Fruit fly (Drosophila melanogaster): ENCODE measurements around the gene CG7341.

CG7341 gene

DNA sequence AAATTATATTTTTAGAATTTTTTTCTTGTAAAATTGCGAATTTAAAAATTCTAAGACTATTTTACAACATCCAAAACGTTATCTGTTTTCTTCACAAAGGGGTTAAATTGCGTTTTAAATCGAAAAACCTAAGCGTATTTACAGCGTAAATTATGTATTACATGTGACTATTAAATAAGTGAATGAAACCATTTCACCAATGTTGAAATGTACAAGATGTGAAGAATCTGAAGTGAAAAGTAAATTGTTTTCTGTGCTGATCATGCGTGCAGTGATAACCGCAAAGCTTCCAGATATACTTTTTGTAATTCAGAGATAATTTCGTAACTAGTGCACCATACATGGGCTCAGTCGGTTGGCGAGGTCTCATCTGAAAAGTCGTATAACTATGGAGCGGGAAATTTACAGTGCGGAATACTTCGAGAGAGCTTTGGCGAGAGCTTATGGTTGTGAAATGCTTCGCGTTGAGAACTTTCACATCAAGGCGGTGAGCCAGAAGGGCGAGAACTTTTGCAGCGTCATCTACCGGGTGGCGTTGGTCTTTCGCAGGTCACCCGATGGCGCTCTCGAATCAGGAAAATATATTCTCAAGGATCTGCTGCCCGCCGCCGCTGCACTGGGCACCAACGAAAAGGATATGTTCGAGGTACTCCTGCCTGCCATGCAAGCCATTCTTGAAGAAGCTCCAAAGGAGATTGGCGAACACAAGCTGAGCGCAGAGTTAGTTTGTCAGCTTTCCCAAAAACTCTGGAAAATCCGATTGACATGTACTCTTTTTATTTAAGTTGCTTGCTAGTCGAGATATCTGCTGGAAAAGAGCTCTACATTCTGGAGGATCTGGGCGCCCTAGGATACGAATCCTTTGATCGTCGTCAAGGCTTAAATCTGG lies 1.5 kb downstream of the CG7341 start (continued):
- TF ChIP-seq amos (GFP tag; IDR thresholded peaks at IDR 0.05; ENCODE audit: partially characterized antibody) (no peak; the same call in 1 of the 2 replicates), CG1529 (GFP tag; optimal IDR thresholded peaks at IDR 0.05) (peak; percentile 53), CG2199 (GFP tag; IDR thresholded peaks at IDR 0.05) (peak; percentile 83; the same call in 2 of the 3 replicates), Atf3 (GFP tag; optimal IDR thresholded peaks at IDR 0.05) (no peak), CG10654 (GFP tag; optimal IDR thresholded peaks at IDR 0.05) (peak; percentile 21), CG9437 (GFP tag; optimal IDR thresholded peaks at IDR 0.05) (peak; percentile 53), NFAT (GFP tag; IDR thresholded peaks at IDR 0.05) (peak; percentile 37; the same call in 1 of the 2 replicates), Scr (GFP tag; IDR thresholded peaks at IDR 0.05; ENCODE audit: partially characterized antibody) (peak; percentile 23; the same call in 1 of the 2 replicates), gsb-n (tag; optimal IDR thresholded peaks at IDR 0.05) (peak; percentile 35), ase (GFP tag; IDR thresholded peaks at IDR 0.05) (no peak; the same call in 1 of the 3 replicates), CG9215 (GFP tag; IDR thresholded peaks at IDR 0.05) (no peak), NK7.1 (GFP tag; optimal IDR thresholded peaks at IDR 0.05) (peak; percentile 43), MESR4 (GFP tag; optimal IDR thresholded peaks at IDR 0.05) (no peak), NfI (GFP tag; optimal IDR thresholded peaks at IDR 0.05) (peak; percentile 37), CG12071 (GFP tag; optimal IDR thresholded peaks at IDR 0.05) (peak; percentile 71), Adf1 (GFP tag; IDR thresholded peaks at IDR 0.05) (peak; percentile 24; the same call in 1 of the 2 replicates), Lpt (GFP tag; optimal IDR thresholded peaks at IDR 0.05) (no peak), eyg (GFP tag; optimal IDR thresholded peaks at IDR 0.05) (peak; percentile 27), chn (GFP tag; optimal IDR thresholded peaks at IDR 0.05) (no peak), CG18011 (GFP tag; optimal IDR thresholded peaks at IDR 0.05) (no peak), btn (GFP tag; optimal IDR thresholded peaks at IDR 0.05) (peak; percentile 64), Blimp-1 (GFP tag; optimal IDR thresholded peaks at IDR 0.05) (peak; percentile 27), CG7556 (GFP tag; optimal IDR thresholded peaks at IDR 0.05) (peak; percentile 66), her (GFP tag; optimal IDR thresholded peaks at IDR 0.05) (peak; percentile 69), CG31224 (GFP tag; IDR thresholded peaks at IDR 0.05) (0 out of 2 replicates have a peak, but pooled peaks have one; percentile 15), Pdp1 (GFP tag; optimal IDR thresholded peaks at IDR 0.05) (peak; percentile 24 to 84), CG15011 (GFP tag; optimal IDR thresholded peaks at IDR 0.05) (peak; percentile 24), ems (GFP tag; optimal IDR thresholded peaks at IDR 0.05) (peak; percentile 3), CG10543 (GFP tag; optimal IDR thresholded peaks at IDR 0.05) (peak; percentile 68), fru (optimal IDR thresholded peaks at IDR 0.05) (no peak), CG8478 (optimal IDR thresholded peaks at IDR 0.05) (no peak), Dek (tag; optimal IDR thresholded peaks at IDR 0.05) (peak; percentile 28), sens (GFP tag) (peak; percentile 85), Trl (optimal IDR thresholded peaks at IDR 0.05) (peak in 1 of 2 experiments; percentile 2), Trl (GFP tag; optimal IDR thresholded peaks at IDR 0.05) (peak; percentile 54), CG4328 (GFP tag; optimal IDR thresholded peaks at IDR 0.05) (peak; percentile 6), CG3995 (GFP tag; optimal IDR thresholded peaks at IDR 0.05) (no peak), emc (GFP tag; optimal IDR thresholded peaks at IDR 0.05) (no peak), insv (GFP tag; optimal IDR thresholded peaks at IDR 0.05) (no peak), CG17359 (tag; optimal IDR thresholded peaks at IDR 0.05) (peak; percentile 30), kni (GFP tag; optimal IDR thresholded peaks at IDR 0.05) (peak; percentile 26), CG12942 (GFP tag; optimal IDR thresholded peaks at IDR 0.05) (peak; percentile 32), bab2 (GFP tag; optimal IDR thresholded peaks at IDR 0.05) (peak; percentile 18), YL-1 (GFP tag; optimal IDR thresholded peaks at IDR 0.05) (no peak), abd-A (tag; optimal IDR thresholded peaks at IDR 0.05) (no peak), oc (tag; optimal IDR thresholded peaks at IDR 0.05) (no peak), Side (GFP tag; optimal IDR thresholded peaks at IDR 0.05) (peak; percentile 50), CG8944 (GFP tag; optimal IDR thresholded peaks at IDR 0.05) (peak; percentile 6), CG11695 (GFP tag; IDR thresholded peaks at IDR 0.05) (peak; percentile 40; the same call in 1 of the 3 replicates)

Measured in whole organism, embryonic.